Fruit fly (Drosophila melanogaster) whole organism, wandering third instar larva: ENCODE measurements around the gene Or33b.

Experiments
- CrebA ChIP-seq: fragments of 200-800 bp; sonication (Bioruptor generic); optimal IDR thresholded peaks from 2 replicates; lab custom pipeline; 2016; ENCODE audit warnings: missing biosample characterization, mild to moderate bottlenecking, missing genetic modification characterization, borderline replicate concordance
- Dfd ChIP-seq: fragments of >200 bp; optimal IDR thresholded peaks from 2 replicates; lab custom pipeline; 2017; ENCODE audit warnings: missing biosample characterization, missing genetic modification characterization
- HLH106 ChIP-seq: fragments of 200-800 bp; optimal IDR thresholded peaks from 3 replicates; lab custom pipeline; 2019; ENCODE audit warnings: missing biosample characterization, mild to moderate bottlenecking, missing genetic modification characterization, moderate library complexity
- OdsH ChIP-seq: fragments of 200-800 bp; sonication (Bioruptor generic); optimal IDR thresholded peaks from 2 replicates; lab custom pipeline; 2016; ENCODE audit warnings: missing biosample characterization, mild to moderate bottlenecking, missing genetic modification characterization
- ey ChIP-seq: fragments of 200-800 bp; sonication (Bioruptor generic); optimal IDR thresholded peaks from 2 replicates; lab custom pipeline; 2016; ENCODE audit warnings: missing biosample characterization, missing genetic modification characterization
- fru ChIP-seq: fragments of 200-800 bp; sonication (Bioruptor generic); optimal IDR thresholded peaks from 3 replicates; lab custom pipeline; 2016; ENCODE audit warnings: missing biosample characterization, mild to moderate bottlenecking, missing genetic modification characterization
- h ChIP-seq: fragments of 200-800 bp; sonication (Bioruptor generic); optimal IDR thresholded peaks from 3 replicates; lab custom pipeline; 2016; ENCODE audit warnings: missing biosample characterization, mild to moderate bottlenecking, missing genetic modification characterization
- lola ChIP-seq: fragments of >200 bp; optimal IDR thresholded peaks from 2 replicates; lab custom pipeline; 2017; ENCODE audit warnings: missing biosample characterization, missing genetic modification characterization
- psq ChIP-seq: fragments of 200-800 bp; sonication (Bioruptor generic); optimal IDR thresholded peaks from 3 replicates; lab custom pipeline; 2017; ENCODE audit warnings: missing biosample characterization, mild to moderate bottlenecking, missing genetic modification characterization, moderate library complexity
- usp ChIP-seq: fragments of >200 bp; optimal IDR thresholded peaks from 2 replicates; lab custom pipeline; 2017; ENCODE audit warnings: missing biosample characterization, missing genetic modification characterization

- TF ChIP-seq CrebA (GFP tag; lab: Kevin White, UChicago) (no peak), lola (GFP tag; lab: Kevin White, UChicago) (no peak), h (no peak), OdsH (no peak), Dfd (GFP tag; lab: Kevin White, UChicago) (no peak), fru (no peak), psq (GFP tag; lab: Kevin White, UChicago) (no peak), ey (no peak), HLH106 (tag; lab: Kevin White, UChicago) (no peak), usp (GFP tag; lab: Kevin White, UChicago) (no peak)
Observed at dm6 chr2L:11934205-11934604, 1.8 kb upstream of the Or33b start, which contains the start of gene Or33a.
